Worm (Caenorhabditis elegans): ENCODE measurements around the gene str-101.

DNA sequence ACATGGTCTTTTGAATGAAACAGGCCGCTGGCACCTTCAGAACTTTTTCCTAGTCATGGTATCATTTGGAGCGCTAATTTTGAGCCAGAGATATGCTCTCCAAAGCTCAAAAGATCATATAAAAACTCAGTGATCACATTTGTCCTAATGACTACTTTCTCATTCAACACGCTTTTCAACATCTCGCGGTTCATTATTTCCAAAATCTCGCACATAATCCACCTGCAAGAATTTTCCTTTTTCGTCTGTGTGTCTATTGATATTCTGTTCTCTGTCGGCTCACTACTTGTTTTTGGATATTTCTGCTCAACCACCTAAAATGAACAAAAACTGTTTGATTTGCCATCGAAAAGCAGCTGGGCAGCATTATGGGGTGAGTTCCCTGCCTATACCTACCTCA lies 38.1 kb downstream of the str-101 start, which contains the start of gene nhr-51:
- TF ChIP-seq sea-2 (GFP tag; IDR thresholded peaks at IDR 0.05) (no peak), hmg-20 (GFP tag; IDR thresholded peaks at IDR 0.05) (no peak), pha-4 (tag; optimal IDR thresholded peaks at IDR 0.05) (no peak), B0261.1 (tag; optimal IDR thresholded peaks at IDR 0.05) (no peak), unc-62 (GFP tag; optimal IDR thresholded peaks at IDR 0.05) (no peak), nfyb-1 (GFP tag; IDR thresholded peaks at IDR 0.05) (no peak), sdz-38 (tag; optimal IDR thresholded peaks at IDR 0.05) (no peak), F49E8.2 (tag; optimal IDR thresholded peaks at IDR 0.05; ENCODE audit: insufficient read depth) (no peak)
